Fruit fly (Drosophila melanogaster) whole organism, embryonic: ENCODE results near the gene rk.

ENCODE experiments used
- Adf1 ChIP-seq: fragments of 200-800 bp; sonication (Bioruptor generic); IDR thresholded peaks from 2 replicates; pipeline ENCODE4 v1.3.6; 2022; ENCODE audit warnings: missing biosample characterization, missing genetic modification characterization
- Atf-2 ChIP-seq: fragments of 200-800 bp; sonication (Bioruptor generic); optimal IDR thresholded peaks from 2 replicates; lab custom pipeline; 2016; ENCODE audit warnings: missing biosample characterization, missing genetic modification characterization
- Blimp-1 ChIP-seq: fragments of 200-800 bp; sonication (Bioruptor generic); optimal IDR thresholded peaks from 3 replicates; lab custom pipeline; 2018; ENCODE audit warnings: missing biosample characterization, missing genetic modification characterization, mild to moderate bottlenecking, moderate library complexity, missing genetic modification reagents
- CG12071 ChIP-seq: fragments of 200-800 bp; sonication (Bioruptor generic); optimal IDR thresholded peaks from 3 replicates; lab custom pipeline; 2018; ENCODE audit warnings: missing biosample characterization, mild to moderate bottlenecking, missing genetic modification characterization
- CG12155 ChIP-seq: fragments of 200-800 bp; sonication (Bioruptor generic); optimal IDR thresholded peaks from 3 replicates; lab custom pipeline; 2016; ENCODE audit warnings: missing biosample characterization, missing genetic modification characterization
- CG12659 ChIP-seq: fragments of 200-800 bp; sonication (Bioruptor generic); optimal IDR thresholded peaks from 3 replicates; lab custom pipeline; 2017; ENCODE audit warnings: mild to moderate bottlenecking, missing biosample characterization, missing genetic modification reagents, missing genetic modification characterization
- CG13624 ChIP-seq: fragments of 200-800 bp; sonication (Bioruptor generic); optimal IDR thresholded peaks from 2 replicates; lab custom pipeline; 2016; ENCODE audit warnings: missing biosample characterization, missing genetic modification characterization
- CG15073 ChIP-seq: fragments of 200-800 bp; sonication (Bioruptor generic); optimal IDR thresholded peaks from 2 replicates; lab custom pipeline; 2016; ENCODE audit warnings: missing biosample characterization, missing genetic modification characterization
- CG16863 ChIP-seq: fragments of 200-800 bp; sonication (Bioruptor generic); optimal IDR thresholded peaks from 3 replicates; lab custom pipeline; 2016; ENCODE audit warnings: missing biosample characterization, missing genetic modification characterization
- CG17359 ChIP-seq: fragments of 200-800 bp; sonication (Bioruptor generic); optimal IDR thresholded peaks from 3 replicates; lab custom pipeline; 2018; ENCODE audit warnings: missing biosample characterization, mild to moderate bottlenecking, missing genetic modification characterization, moderate library complexity
- CG18011 ChIP-seq: fragments of 200-800 bp; sonication (Bioruptor generic); optimal IDR thresholded peaks from 2 replicates; lab custom pipeline; 2017; ENCODE audit warnings: missing biosample characterization, missing genetic modification characterization, mild to moderate bottlenecking, moderate library complexity, missing genotype
- CG1832 ChIP-seq: fragments of 200-800 bp; sonication (Bioruptor generic); optimal IDR thresholded peaks from 2 replicates; lab custom pipeline; 2017; ENCODE audit warnings: missing biosample characterization, mild to moderate bottlenecking, missing genetic modification characterization, inconsistent platforms
- CG2199 ChIP-seq: fragments of 200-800 bp; sonication (Bioruptor generic); IDR thresholded peaks from 3 replicates; pipeline ENCODE4 v1.3.6; 2022; ENCODE audit warnings: missing biosample characterization, missing genetic modification characterization
- CG2889 ChIP-seq: fragments of 200-800 bp; sonication (Bioruptor generic); IDR thresholded peaks from 3 replicates; pipeline ENCODE4 v1.3.6; 2022; ENCODE audit warnings: missing biosample characterization, missing genetic modification characterization
- CG31388 ChIP-seq: fragments of 200-800 bp; sonication (Bioruptor generic); optimal IDR thresholded peaks from 2 replicates; lab custom pipeline; 2016; ENCODE audit warnings: missing biosample characterization, missing genetic modification characterization
- CG3281 ChIP-seq: fragments of 200-800 bp; sonication (Bioruptor generic); optimal IDR thresholded peaks from 3 replicates; lab custom pipeline; 2017; ENCODE audit warnings: missing biosample characterization, mild to moderate bottlenecking, missing genetic modification characterization
- CG4730 ChIP-seq: fragments of 200-800 bp; sonication (Bioruptor generic); IDR thresholded peaks from 2 replicates; pipeline ENCODE4 v1.3.6; 2022; ENCODE audit warnings: missing biosample characterization, missing genetic modification characterization
- CG8089 ChIP-seq: fragments of 200-800 bp; sonication (Bioruptor generic); optimal IDR thresholded peaks from 3 replicates; lab custom pipeline; 2016; ENCODE audit warnings: missing biosample characterization, missing genetic modification characterization
- CG8281 ChIP-seq: fragments of 200-800 bp; sonication (Bioruptor generic); optimal IDR thresholded peaks from 2 replicates; lab custom pipeline; 2018; ENCODE audit warnings: missing biosample characterization, mild to moderate bottlenecking, missing genetic modification characterization, moderate library complexity
- CG8388 ChIP-seq: fragments of 200-800 bp; sonication (Bioruptor generic); optimal IDR thresholded peaks from 2 replicates; lab custom pipeline; 2019; ENCODE audit warnings: missing biosample characterization, mild to moderate bottlenecking, missing genetic modification characterization, moderate library complexity
- Dad ChIP-seq: fragments of 200-800 bp; sonication (Bioruptor generic); optimal IDR thresholded peaks from 3 replicates; lab custom pipeline; 2016; ENCODE audit warnings: missing biosample characterization, missing genetic modification characterization
- Dref ChIP-seq: fragments of 200-800 bp; sonication (Bioruptor generic); IDR thresholded peaks from 2 replicates; pipeline ENCODE4 v1.3.6; 2022; ENCODE audit warnings: missing biosample characterization, missing genetic modification characterization
- Ets97D ChIP-seq: fragments of 200-800 bp; sonication (Bioruptor generic); optimal IDR thresholded peaks from 3 replicates; lab custom pipeline; 2016; ENCODE audit warnings: missing biosample characterization, missing genetic modification characterization
- Fer3 ChIP-seq: fragments of 200-800 bp; sonication (Bioruptor generic); optimal IDR thresholded peaks from 2 replicates; lab custom pipeline; 2018; ENCODE audit warnings: missing biosample characterization, mild to moderate bottlenecking, missing genetic modification characterization, moderate library complexity
- GATAe ChIP-seq: fragments of 200-800 bp; sonication (Bioruptor generic); conservative IDR thresholded peaks from 2 replicates; pipeline ENCODE4 v1.3.6; 2022; ENCODE audit warnings: missing biosample characterization, missing genetic modification characterization
- Gsc ChIP-seq: fragments of 200-800 bp; sonication (Bioruptor generic); IDR thresholded peaks from 2 replicates; pipeline ENCODE4 v1.3.6; 2022; ENCODE audit warnings: missing biosample characterization, missing genetic modification characterization
- HLH3B ChIP-seq: fragments of 200-800 bp; sonication (Bioruptor generic); IDR thresholded peaks from 2 replicates; pipeline ENCODE4 v1.3.6; 2022; ENCODE audit warnings: missing biosample characterization, missing genetic modification characterization
- HLHmδ ChIP-seq: fragments of 200-800 bp; sonication (Bioruptor generic); optimal IDR thresholded peaks from 2 replicates; lab custom pipeline; 2018; ENCODE audit warnings: missing biosample characterization, mild to moderate bottlenecking, missing genetic modification characterization, moderate library complexity
- MTF-1 ChIP-seq: fragments of 200-800 bp; sonication (Bioruptor generic); optimal IDR thresholded peaks from 2 replicates; lab custom pipeline; 2018; ENCODE audit warnings: missing biosample characterization, mild to moderate bottlenecking, missing genetic modification characterization, borderline replicate concordance
- NFAT ChIP-seq: fragments of 200-800 bp; sonication (Bioruptor generic); IDR thresholded peaks from 2 replicates; pipeline ENCODE4 v1.3.6; 2022; ENCODE audit warnings: missing biosample characterization, missing genetic modification characterization
- YL-1 ChIP-seq: fragments of 200-800 bp; sonication (Bioruptor generic); optimal IDR thresholded peaks from 3 replicates; lab custom pipeline; 2017; ENCODE audit warnings: missing biosample characterization, mild to moderate bottlenecking, missing genetic modification characterization
- ap ChIP-seq: fragments of 200-800 bp; sonication (Bioruptor generic); IDR thresholded peaks from 2 replicates; pipeline ENCODE4 v1.3.6; 2022; ENCODE audit warnings: missing biosample characterization, missing genetic modification characterization
- bowl ChIP-seq: fragments of 200-800 bp; sonication (Bioruptor generic); IDR thresholded peaks from 2 replicates; pipeline ENCODE4 v1.3.6; 2022; ENCODE audit warnings: missing biosample characterization, missing genetic modification characterization
- chif ChIP-seq, 2 experiments: fragments of 200-800 bp; sonication (Bioruptor generic); optimal IDR thresholded peaks; 3 replicates each; lab custom pipeline; 2016; ENCODE audit warnings: missing biosample characterization in 2 of 2, missing genetic modification characterization in 2 of 2
- dmrt99B ChIP-seq: fragments of 200-800 bp; sonication (Bioruptor generic); optimal IDR thresholded peaks from 2 replicates; lab custom pipeline; 2018; ENCODE audit warnings: missing biosample characterization, mild to moderate bottlenecking, missing genetic modification characterization, moderate library complexity
- fd102C ChIP-seq: fragments of 200-800 bp; sonication (Bioruptor generic); optimal IDR thresholded peaks from 2 replicates; lab custom pipeline; 2018; ENCODE audit warnings: missing biosample characterization, mild to moderate bottlenecking, missing genetic modification characterization, moderate library complexity
- gce ChIP-seq: fragments of 200-800 bp; sonication (Bioruptor generic); IDR thresholded peaks from 3 replicates; pipeline ENCODE4 v1.3.6; 2022; ENCODE audit warnings: missing biosample characterization, missing genetic modification characterization
- gcm ChIP-seq: fragments of 200-800 bp; sonication (Bioruptor generic); optimal IDR thresholded peaks from 2 replicates; lab custom pipeline; 2019; ENCODE audit warnings: missing biosample characterization, mild to moderate bottlenecking, missing genetic modification characterization, moderate library complexity
- h ChIP-seq: fragments of >200 bp; optimal IDR thresholded peaks from 2 replicates; lab custom pipeline; 2017
- ham ChIP-seq: fragments of 200-800 bp; sonication (Bioruptor generic); IDR thresholded peaks from 2 replicates; pipeline ENCODE4 v1.3.6; 2022; ENCODE audit warnings: missing biosample characterization, missing genetic modification characterization
- her ChIP-seq: fragments of 200-800 bp; sonication (Bioruptor generic); optimal IDR thresholded peaks from 2 replicates; lab custom pipeline; 2016; ENCODE audit warnings: missing biosample characterization, missing genetic modification characterization
- lmd ChIP-seq: fragments of 200-800 bp; sonication (Bioruptor generic); IDR thresholded peaks from 2 replicates; pipeline ENCODE4 v1.3.6; 2022; ENCODE audit warnings: missing biosample characterization, missing genetic modification characterization
- pum ChIP-seq: fragments of 200-800 bp; sonication (Bioruptor generic); optimal IDR thresholded peaks from 2 replicates; lab custom pipeline; 2016; ENCODE audit warnings: missing biosample characterization, missing genetic modification characterization
- pzg ChIP-seq: fragments of 200-800 bp; sonication (Bioruptor generic); optimal IDR thresholded peaks from 3 replicates; lab custom pipeline; 2018; ENCODE audit warnings: missing biosample characterization, mild to moderate bottlenecking, missing genetic modification characterization, moderate library complexity
- ro ChIP-seq: fragments of 200-800 bp; sonication (Bioruptor generic); IDR thresholded peaks from 2 replicates; pipeline ENCODE4 v1.3.6; 2022; ENCODE audit warnings: missing biosample characterization, missing genetic modification characterization
- sim ChIP-seq: fragments of 200-800 bp; sonication (Bioruptor generic); IDR thresholded peaks from 2 replicates; pipeline ENCODE4 v1.3.6; 2022; ENCODE audit warnings: missing biosample characterization, missing genetic modification characterization
- so ChIP-seq: fragments of 200-800 bp; sonication (Bioruptor generic); IDR thresholded peaks from 3 replicates; pipeline ENCODE4 v1.3.6; 2022; ENCODE audit warnings: missing biosample characterization, missing genetic modification characterization
- sob ChIP-seq: fragments of 200-800 bp; sonication (Bioruptor generic); IDR thresholded peaks from 2 replicates; pipeline ENCODE4 v1.3.6; 2022; ENCODE audit warnings: missing biosample characterization, missing genetic modification characterization
- trem ChIP-seq: fragments of 200-800 bp; optimal IDR thresholded peaks from 3 replicates; lab custom pipeline; 2019; ENCODE audit warnings: missing biosample characterization, mild to moderate bottlenecking, missing genetic modification characterization, moderate library complexity
- wdn ChIP-seq: fragments of 200-800 bp; sonication (Bioruptor generic); IDR thresholded peaks from 2 replicates; pipeline ENCODE4 v1.3.6; 2022; ENCODE audit warnings: missing biosample characterization, missing genetic modification characterization
- zf30C ChIP-seq: fragments of 200-800 bp; sonication (Bioruptor generic); optimal IDR thresholded peaks from 3 replicates; lab custom pipeline; 2018; ENCODE audit warnings: missing biosample characterization, mild to moderate bottlenecking, missing genetic modification characterization

Gene rk

dm6 chr2L:14047170-14047632 lies 46.2 kb upstream of the rk start, which contains the start of gene NimC4 (continued):
- TF ChIP-seq NFAT, result peak; percentile 47; the same call in 1 of the 2 replicates
- peak; percentile 54 for TF ChIP-seq Blimp-1 (GFP tag; lab: Kevin White, UChicago)
- peak; percentile 59; the same call in 1 of the 2 replicates for TF ChIP-seq Gsc (GFP tag; lab: Robert Waterston, UW)
- TF ChIP-seq CG18011 (GFP tag; lab: Kevin White, UChicago), result no peak
- no peak for TF ChIP-seq pzg
- TF ChIP-seq Ets97D (GFP tag; lab: Kevin White, UChicago), result peak; percentile 41
- peak; percentile 65 for TF ChIP-seq CG12155 (GFP tag; lab: Kevin White, UChicago)
- TF ChIP-seq MTF-1 (GFP tag; lab: Kevin White, UChicago), result peak; percentile 69
- TF ChIP-seq ham (GFP tag; lab: Robert Waterston, UW), result no peak
- TF ChIP-seq CG8388 (GFP tag; lab: Kevin White, UChicago), result peak; percentile 74
- no peak for TF ChIP-seq Dref
- peak; percentile 46; the same call in 1 of the 3 replicates for TF ChIP-seq gce
- peak; percentile 32 for TF ChIP-seq CG17359 (tag; lab: Kevin White, UChicago)
- TF ChIP-seq CG12659 (GFP tag; lab: Kevin White, UChicago), result no peak
- TF ChIP-seq GATAe (GFP tag; lab: Robert Waterston, UW), result no peak
- TF ChIP-seq sim (GFP tag; lab: Robert Waterston, UW), result peak; percentile 84
- TF ChIP-seq Dad, result peak; percentile 45
- TF ChIP-seq CG3281 (GFP tag; lab: Kevin White, UChicago), result no peak
- peak; percentile 46 for TF ChIP-seq dmrt99B (tag; lab: Kevin White, UChicago)
- peak; percentile 99 for TF ChIP-seq fd102C
- peak; percentile 24; the same call in 1 of the 2 replicates for TF ChIP-seq HLH3B (GFP tag; lab: Robert Waterston, UW)
- peak; percentile 68 for TF ChIP-seq CG4730 (GFP tag; lab: Robert Waterston, UW)
- TF ChIP-seq wdn, result no peak
- TF ChIP-seq Atf-2 (GFP tag; lab: Kevin White, UChicago), result peak; percentile 70
- peak; percentile 32 for TF ChIP-seq CG31388 (GFP tag; lab: Kevin White, UChicago)
- no peak for TF ChIP-seq CG12071 (GFP tag; lab: Kevin White, UChicago)
- 0 out of 3 replicates have a peak, but pooled peaks have one; percentile 55 for TF ChIP-seq so (GFP tag; lab: Robert Waterston, UW)
- TF ChIP-seq CG1832, result no peak
- TF ChIP-seq CG8089 (GFP tag; lab: Kevin White, UChicago), result peak; percentile 70
- TF ChIP-seq CG13624 (GFP tag; lab: Kevin White, UChicago), result peak; percentile 32
- TF ChIP-seq her (GFP tag; lab: Kevin White, UChicago), result peak; percentile 33
- peak; percentile 41; the same call in 1 of the 2 replicates for TF ChIP-seq ap
- TF ChIP-seq CG16863 (GFP tag; lab: Kevin White, UChicago), result peak; percentile 70
- peak; percentile 65 for TF ChIP-seq lmd (GFP tag; lab: Robert Waterston, UW)
- peak; percentile 36 for TF ChIP-seq CG15073
- no peak for TF ChIP-seq h (lab: Kevin White, UChicago)
- peak; percentile 92 for TF ChIP-seq zf30C (GFP tag; lab: Kevin White, UChicago)
- TF ChIP-seq YL-1 (GFP tag; lab: Kevin White, UChicago), result no peak
- TF ChIP-seq ro, result peak; percentile 30; the same call in 1 of the 2 replicates
- TF ChIP-seq HLHmδ (GFP tag; lab: Kevin White, UChicago), result no peak
- peak; percentile 84 for TF ChIP-seq pum (GFP tag; lab: Kevin White, UChicago)
- TF ChIP-seq CG2889 (GFP tag; lab: Robert Waterston, UW), result 0 out of 3 replicates have a peak, but pooled peaks have one; percentile 27
- TF ChIP-seq trem (tag; lab: Kevin White, UChicago), result peak; percentile 92
- TF ChIP-seq Adf1 (GFP tag; lab: Robert Waterston, UW), result no peak
- no peak for TF ChIP-seq bowl (GFP tag; lab: Robert Waterston, UW)
- peak; percentile 27 for TF ChIP-seq CG8281
- TF ChIP-seq CG2199 (GFP tag; lab: Robert Waterston, UW), result peak; percentile 82; the same call in 2 of the 3 replicates
- TF ChIP-seq gcm (GFP tag; lab: Kevin White, UChicago), result peak; percentile 87
- TF ChIP-seq sob (GFP tag; lab: Robert Waterston, UW), result peak; percentile 65
- no peak for TF ChIP-seq Fer3
- peak; percentile 72 to 94 for TF ChIP-seq chif (GFP tag; optimal IDR thresholded peaks at IDR 0.05; lab: Kevin White, UChicago)
